Worm (Caenorhabditis elegans) whole organism, mixed stage, embryonic: ENCODE measurements around the gene C49C8.2.

ENCODE experiments used
- lin-13 ChIP-seq: fragments of 150-350 bp; optimal IDR thresholded peaks from 2 replicates; lab custom pipeline; 2014; ENCODE audit warnings: missing biosample characterization, missing genetic modification characterization
- nhr-76 ChIP-seq: sonication (generic microtip); optimal IDR thresholded peaks from 2 replicates; lab custom pipeline; 2017; ENCODE audit warnings: missing biosample characterization, missing genetic modification characterization
- unc-62 ChIP-seq: fragments of 150-350 bp; optimal IDR thresholded peaks from 2 replicates; lab custom pipeline; 2014; ENCODE audit warnings: missing biosample characterization, missing genetic modification reagents, missing genetic modification characterization
- zip-8 ChIP-seq: fragments of 150-350 bp; optimal IDR thresholded peaks from 2 replicates; lab custom pipeline; 2014; ENCODE audit warnings: missing biosample characterization, missing genetic modification characterization
- ztf-11 ChIP-seq: fragments of 150-350 bp; optimal IDR thresholded peaks from 2 replicates; lab custom pipeline; 2014; ENCODE audit warnings: missing biosample characterization, missing genetic modification characterization

DNA sequence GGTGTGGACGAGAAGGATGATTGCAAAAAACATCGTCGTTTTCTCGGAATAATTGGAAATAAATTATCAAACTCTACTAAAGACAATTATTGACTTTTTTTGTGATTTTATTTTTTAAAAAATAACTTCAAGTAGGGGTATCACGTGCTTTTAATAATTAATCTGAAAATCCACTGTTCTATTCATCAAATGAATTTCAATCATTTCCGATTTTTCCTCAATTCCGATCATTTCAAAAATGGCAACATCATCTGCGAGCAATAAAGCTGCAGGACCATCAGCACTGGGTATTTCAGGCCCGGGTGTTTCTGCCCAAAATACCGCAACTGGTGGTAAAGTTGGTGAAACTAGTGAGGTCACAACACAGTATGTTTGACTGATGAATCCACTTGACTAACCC is 33.8 kb upstream of the C49C8.2 start, which contains the start of the genes F42A9.7 and F42A9.3:
- TF ChIP-seq ztf-11 (no peak), zip-8 (no peak), unc-62 (GFP tag; lab: Kevin White, UChicago) (no peak), lin-13 (tag; lab: Kevin White, UChicago) (no peak), nhr-76 (tag; lab: Kevin White, UChicago) (no peak)
